Fruit fly (Drosophila melanogaster): ENCODE measurements around the gene Ugt37E1.

DNA sequence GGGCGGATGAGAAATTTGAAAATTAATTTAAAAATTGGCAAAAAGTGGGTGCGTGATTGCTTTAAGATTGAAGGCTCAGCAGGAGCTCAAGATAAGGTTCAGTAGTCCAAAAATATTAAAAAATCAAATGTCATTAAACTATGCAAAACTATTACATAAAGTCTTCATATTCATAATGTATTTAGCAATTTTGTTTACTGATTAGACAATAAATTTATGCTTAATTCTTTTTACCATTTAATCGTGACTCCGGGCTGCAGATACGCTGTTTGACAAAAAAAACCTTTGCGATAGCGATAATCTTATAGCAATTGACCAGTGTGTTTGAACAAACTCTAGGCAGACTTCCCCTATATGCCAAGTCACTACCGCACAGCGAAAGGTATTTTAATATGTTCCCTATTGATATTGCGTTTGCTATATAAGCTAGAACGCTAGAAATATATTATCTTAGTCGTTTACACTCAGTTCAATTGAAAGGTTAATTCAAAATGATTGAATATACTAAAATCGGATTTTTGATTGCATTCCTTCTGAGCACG lies at the start of gene Ugt37E1:
- TF ChIP-seq dan (GFP tag; IDR thresholded peaks at IDR 0.05) (no peak), ind (GFP tag; optimal IDR thresholded peaks at IDR 0.05) (no peak), CG43689 (GFP tag; IDR thresholded peaks at IDR 0.05) (no peak), ems (GFP tag; optimal IDR thresholded peaks at IDR 0.05) (no peak), CG12236 (GFP tag; optimal IDR thresholded peaks at IDR 0.05) (no peak), luna (GFP tag; optimal IDR thresholded peaks at IDR 0.05) (no peak), tin (GFP tag; optimal IDR thresholded peaks at IDR 0.05) (no peak), her (GFP tag; optimal IDR thresholded peaks at IDR 0.05) (no peak), ttk (GFP tag; IDR thresholded peaks at IDR 0.05) (no peak), pb (GFP tag; optimal IDR thresholded peaks at IDR 0.05) (no peak), D19A (tag; optimal IDR thresholded peaks at IDR 0.05) (no peak)

Measured in whole organism, embryonic.